Fruit fly (Drosophila melanogaster) whole organism, embryonic: ENCODE measurements around the gene dx.
A peak's percentile ranks its signal among the peaks of the same experiment; 100 is the strongest.

Experiments
- ATbp ChIP-seq: fragments of 200-800 bp; sonication (Bioruptor generic); optimal IDR thresholded peaks from 2 replicates; lab custom pipeline; 2017; ENCODE audit warnings: missing biosample characterization, mild to moderate bottlenecking, missing genetic modification characterization, missing genetic modification reagents
- Aef1 ChIP-seq: fragments of 200-800 bp; sonication (Bioruptor generic); IDR thresholded peaks from 3 replicates; pipeline ENCODE4 v1.3.6; 2022; ENCODE audit warnings: missing biosample characterization, missing genetic modification characterization
- CG10654 ChIP-seq: fragments of 200-800 bp; sonication (Bioruptor generic); optimal IDR thresholded peaks from 2 replicates; lab custom pipeline; 2016; ENCODE audit warnings: missing biosample characterization, missing genetic modification characterization
- CG12236 ChIP-seq: fragments of 200-800 bp; sonication (Bioruptor generic); optimal IDR thresholded peaks from 2 replicates; lab custom pipeline; 2016; ENCODE audit warnings: missing biosample characterization, missing genetic modification characterization
- CG15601 ChIP-seq: fragments of 200-800 bp; sonication (Bioruptor generic); optimal IDR thresholded peaks from 3 replicates; lab custom pipeline; 2019; ENCODE audit warnings: missing biosample characterization, mild to moderate bottlenecking, missing genetic modification characterization, moderate library complexity
- CG1647 ChIP-seq: fragments of 200-800 bp; sonication (Bioruptor generic); optimal IDR thresholded peaks from 3 replicates; lab custom pipeline; 2016; ENCODE audit warnings: missing biosample characterization, missing genetic modification characterization
- CG17328 ChIP-seq: fragments of 200-800 bp; sonication (Bioruptor generic); IDR thresholded peaks from 2 replicates; pipeline ENCODE4 v1.3.6; 2022; ENCODE audit warnings: missing biosample characterization, missing genetic modification characterization
- CG17385 ChIP-seq: fragments of 200-800 bp; sonication (Bioruptor generic); optimal IDR thresholded peaks from 3 replicates; lab custom pipeline; 2018; ENCODE audit warnings: missing biosample characterization, mild to moderate bottlenecking, missing genetic modification characterization
- CG18599 ChIP-seq: fragments of 200-800 bp; sonication (Bioruptor generic); optimal IDR thresholded peaks from 3 replicates; lab custom pipeline; 2017; ENCODE audit warnings: missing biosample characterization, missing genetic modification characterization, mild to moderate bottlenecking, moderate library complexity, missing genetic modification reagents
- CG18764 ChIP-seq: fragments of 200-800 bp; sonication (Bioruptor generic); optimal IDR thresholded peaks from 3 replicates; lab custom pipeline; 2016; ENCODE audit warnings: missing biosample characterization, missing genetic modification characterization
- CG30020 ChIP-seq: fragments of 200-800 bp; optimal IDR thresholded peaks from 2 replicates; lab custom pipeline; 2019; ENCODE audit warnings: missing biosample characterization, mild to moderate bottlenecking, missing genetic modification characterization, moderate library complexity
- CG3726 ChIP-seq: fragments of 200-800 bp; sonication (Bioruptor generic); IDR thresholded peaks from 3 replicates; pipeline ENCODE4, ENCODE4 v1.3.6; 2022; ENCODE audit warnings: missing biosample characterization, missing genetic modification characterization
- CG3838 ChIP-seq: fragments of 200-800 bp; sonication (Bioruptor generic); optimal IDR thresholded peaks from 3 replicates; lab custom pipeline; 2016; ENCODE audit warnings: missing biosample characterization, missing genetic modification characterization
- CG4730 ChIP-seq: fragments of 200-800 bp; sonication (Bioruptor generic); IDR thresholded peaks from 2 replicates; pipeline ENCODE4 v1.3.6; 2022; ENCODE audit warnings: missing biosample characterization, missing genetic modification characterization
- CG4854 ChIP-seq: fragments of 200-800 bp; sonication (Bioruptor generic); optimal IDR thresholded peaks from 2 replicates; lab custom pipeline; 2016; ENCODE audit warnings: missing biosample characterization, missing genetic modification characterization, inconsistent platforms
- CG6254 ChIP-seq: fragments of 200-800 bp; sonication (Bioruptor generic); optimal IDR thresholded peaks from 3 replicates; lab custom pipeline; 2017; ENCODE audit warnings: mild to moderate bottlenecking, missing biosample characterization, missing genetic modification reagents, missing genetic modification characterization
- CG8388 ChIP-seq: fragments of 200-800 bp; sonication (Bioruptor generic); optimal IDR thresholded peaks from 2 replicates; lab custom pipeline; 2019; ENCODE audit warnings: missing biosample characterization, mild to moderate bottlenecking, missing genetic modification characterization, moderate library complexity
- CG9215 ChIP-seq: fragments of 200-800 bp; sonication (Bioruptor generic); IDR thresholded peaks from 2 replicates; pipeline ENCODE4 v1.3.6; 2022; ENCODE audit warnings: missing biosample characterization, missing genetic modification characterization
- CHES-1-like ChIP-seq: fragments of 200-800 bp; sonication (Bioruptor generic); optimal IDR thresholded peaks from 2 replicates; lab custom pipeline; 2016; ENCODE audit warnings: missing biosample characterization, missing genetic modification characterization
- D19A ChIP-seq: fragments of 200-800 bp; optimal IDR thresholded peaks from 3 replicates; lab custom pipeline; 2019; ENCODE audit warnings: missing biosample characterization, mild to moderate bottlenecking, missing genetic modification characterization, moderate library complexity
- Drgx ChIP-seq: fragments of 200-800 bp; sonication (Bioruptor generic); IDR thresholded peaks from 2 replicates; pipeline ENCODE4 v1.3.6; 2022; ENCODE audit warnings: missing biosample characterization, missing genetic modification characterization
- Ets97D ChIP-seq: fragments of 200-800 bp; sonication (Bioruptor generic); optimal IDR thresholded peaks from 3 replicates; lab custom pipeline; 2016; ENCODE audit warnings: missing biosample characterization, missing genetic modification characterization
- Hr51 ChIP-seq, 2 experiments: fragments of 200-800 bp; sonication (Bioruptor generic); optimal IDR thresholded peaks; 2 replicates in 1 of 2; 3 replicates in 1 of 2; lab custom pipeline; 2016 to 2018; ENCODE audit warnings: missing biosample characterization in 2 of 2, missing genetic modification characterization in 2 of 2, mild to moderate bottlenecking in 1 of 2, moderate library complexity in 1 of 2
- Mrtf ChIP-seq: fragments of 200-800 bp; sonication (Bioruptor generic); IDR thresholded peaks from 3 replicates; pipeline ENCODE4 v1.3.6; 2022; ENCODE audit warnings: missing biosample characterization, missing genetic modification characterization
- Optix ChIP-seq: fragments of 200-800 bp; sonication (Bioruptor generic); IDR thresholded peaks from 3 replicates; pipeline ENCODE4 v1.3.6; 2022; ENCODE audit warnings: missing biosample characterization, missing genetic modification characterization
- Poxn ChIP-seq: fragments of 200-800 bp; sonication (Bioruptor generic); IDR thresholded peaks from 2 replicates; pipeline ENCODE4 v1.3.6; 2022; ENCODE audit warnings: missing biosample characterization, missing genetic modification characterization
- Rfx ChIP-seq: fragments of 200-800 bp; sonication (Bioruptor generic); IDR thresholded peaks from 2 replicates; pipeline ENCODE4 v1.3.6; 2022; ENCODE audit warnings: missing biosample characterization, missing genetic modification characterization
- Side ChIP-seq: fragments of 200-800 bp; sonication (Bioruptor generic); optimal IDR thresholded peaks from 2 replicates; lab custom pipeline; 2016; ENCODE audit warnings: missing biosample characterization, missing genetic modification characterization
- Sox100B ChIP-seq: fragments of 200-800 bp; sonication (Bioruptor generic); optimal IDR thresholded peaks from 3 replicates; lab custom pipeline; 2018; ENCODE audit warnings: missing biosample characterization, mild to moderate bottlenecking, missing genetic modification characterization
- Taf1 ChIP-seq: fragments of 200-800 bp; sonication (Bioruptor generic); IDR thresholded peaks from 2 replicates; pipeline ENCODE4 v1.3.6; 2022; ENCODE audit warnings: missing biosample characterization, missing genetic modification characterization
- al ChIP-seq: fragments of 200-800 bp; sonication (Bioruptor generic); IDR thresholded peaks from 2 replicates; pipeline ENCODE4 v1.3.6; 2022; ENCODE audit warnings: missing biosample characterization, missing genetic modification characterization
- cad ChIP-seq: fragments of >200 bp; optimal IDR thresholded peaks from 2 replicates; lab custom pipeline; 2017; ENCODE audit warnings: missing biosample characterization, missing genetic modification characterization
- ci ChIP-seq: fragments of 200-800 bp; sonication (Bioruptor generic); IDR thresholded peaks from 3 replicates; pipeline ENCODE4 v1.3.6; 2022; ENCODE audit warnings: missing biosample characterization, missing genetic modification characterization
- cwo ChIP-seq: fragments of 200-800 bp; sonication (Bioruptor generic); optimal IDR thresholded peaks from 3 replicates; lab custom pipeline; 2017; ENCODE audit warnings: missing biosample characterization, missing genetic modification characterization, mild to moderate bottlenecking, moderate library complexity, missing genetic modification reagents
- dimm ChIP-seq: fragments of 200-800 bp; sonication (Bioruptor generic); IDR thresholded peaks from 2 replicates; pipeline ENCODE4 v1.3.6; 2022; ENCODE audit warnings: missing biosample characterization, missing genetic modification characterization
- en ChIP-seq: fragments of 200-800 bp; sonication (Bioruptor generic); optimal IDR thresholded peaks from 2 replicates; lab custom pipeline; 2016; ENCODE audit warnings: missing biosample characterization, missing genetic modification characterization
- grau ChIP-seq: fragments of 200-800 bp; optimal IDR thresholded peaks from 3 replicates; lab custom pipeline; 2019; ENCODE audit warnings: missing biosample characterization, mild to moderate bottlenecking, missing genetic modification characterization, moderate library complexity
- hth ChIP-seq: fragments of >200 bp; optimal IDR thresholded peaks from 2 replicates; lab custom pipeline; 2017; ENCODE audit warnings: inconsistent platforms
- lab ChIP-seq: fragments of 200-800 bp; sonication (Bioruptor generic); optimal IDR thresholded peaks from 3 replicates; lab custom pipeline; 2017; ENCODE audit warnings: missing biosample characterization, missing genetic modification characterization, mild to moderate bottlenecking, moderate library complexity, missing genetic modification reagents
- mld ChIP-seq: fragments of 200-800 bp; sonication (Bioruptor generic); IDR thresholded peaks from 3 replicates; pipeline ENCODE4 v1.3.6; 2022; ENCODE audit warnings: missing biosample characterization, missing genetic modification characterization; ENCODE audit not compliant: partially characterized antibody
- odd ChIP-seq: fragments of 200-800 bp; sonication (Bioruptor generic); optimal IDR thresholded peaks from 2 replicates; lab custom pipeline; 2017; ENCODE audit warnings: missing biosample characterization, mild to moderate bottlenecking, missing genetic modification characterization
- phol ChIP-seq: fragments of 200-800 bp; sonication (Bioruptor generic); optimal IDR thresholded peaks from 3 replicates; lab custom pipeline; 2018; ENCODE audit warnings: missing biosample characterization, mild to moderate bottlenecking, missing genetic modification characterization, moderate library complexity
- psq ChIP-seq: fragments of 200-800 bp; sonication (Bioruptor generic); optimal IDR thresholded peaks from 2 replicates; lab custom pipeline; 2017; ENCODE audit warnings: missing biosample characterization, missing genetic modification characterization
- repo ChIP-seq: fragments of 200-800 bp; sonication (Bioruptor generic); optimal IDR thresholded peaks from 2 replicates; lab custom pipeline; 2016; ENCODE audit warnings: missing biosample characterization, missing genetic modification characterization
- seq ChIP-seq: fragments of 200-800 bp; sonication (Bioruptor generic); IDR thresholded peaks from 2 replicates; pipeline ENCODE4 v1.3.6; 2022; ENCODE audit warnings: missing biosample characterization, missing genetic modification characterization
- slp2 ChIP-seq: fragments of 200-800 bp; sonication (Bioruptor generic); optimal IDR thresholded peaks from 2 replicates; lab custom pipeline; 2016; ENCODE audit warnings: missing biosample characterization, missing genetic modification characterization
- sna ChIP-seq: fragments of 200-800 bp; sonication (Bioruptor generic); IDR thresholded peaks from 2 replicates; pipeline ENCODE4 v1.3.6; 2022; ENCODE audit warnings: missing biosample characterization, missing genetic modification characterization; ENCODE audit not compliant: partially characterized antibody
- sob ChIP-seq: fragments of 200-800 bp; sonication (Bioruptor generic); IDR thresholded peaks from 2 replicates; pipeline ENCODE4 v1.3.6; 2022; ENCODE audit warnings: missing biosample characterization, missing genetic modification characterization
- toy ChIP-seq: fragments of 200-800 bp; sonication (Bioruptor generic); IDR thresholded peaks from 2 replicates; pipeline ENCODE4 v1.3.6; 2022; ENCODE audit warnings: missing biosample characterization, missing genetic modification characterization
- ttk ChIP-seq: fragments of 200-800 bp; sonication (Bioruptor generic); IDR thresholded peaks from 2 replicates; pipeline ENCODE4 v2.1.2; 2022; ENCODE audit warnings: missing biosample characterization, missing genetic modification characterization
- wek ChIP-seq: fragments of 200-800 bp; sonication (Bioruptor generic); optimal IDR thresholded peaks from 3 replicates; lab custom pipeline; 2018; ENCODE audit warnings: missing biosample characterization, mild to moderate bottlenecking, missing genetic modification characterization, moderate library complexity
- zfh2 ChIP-seq: fragments of 200-800 bp; sonication (Bioruptor generic); optimal IDR thresholded peaks from 2 replicates; lab custom pipeline; 2016; ENCODE audit warnings: missing biosample characterization, missing genetic modification characterization

dx gene

dm6 chrX:6574488-6574887 is 40.7 kb downstream of the dx start (continued):
- TF ChIP-seq repo (GFP tag; lab: Kevin White, UChicago) (no peak), Mrtf (GFP tag; lab: Robert Waterston, UW) (no peak), Aef1 (GFP tag; lab: Robert Waterston, UW) (peak; percentile 12; the same call in 1 of the 3 replicates), CHES-1-like (GFP tag; lab: Kevin White, UChicago) (no peak), CG17328 (peak; percentile 28; the same call in 1 of the 2 replicates), sob (GFP tag; lab: Robert Waterston, UW) (no peak), lab (GFP tag; lab: Kevin White, UChicago) (peak; percentile 64), ci (GFP tag; lab: Robert Waterston, UW) (peak; percentile 62; the same call in 1 of the 3 replicates), Rfx (GFP tag; lab: Robert Waterston, UW) (peak; percentile 74), cwo (GFP tag; lab: Kevin White, UChicago) (peak; percentile 5), CG12236 (GFP tag; lab: Kevin White, UChicago) (no peak), dimm (GFP tag; lab: Robert Waterston, UW) (no peak), grau (tag; lab: Kevin White, UChicago) (peak; percentile 18), al (GFP tag; lab: Robert Waterston, UW) (0 out of 2 replicates have a peak, but pooled peaks have one; percentile 32), hth (lab: Kevin White, UChicago) (no peak), CG30020 (tag; lab: Kevin White, UChicago) (no peak), CG4730 (GFP tag; lab: Robert Waterston, UW) (peak; percentile 49), slp2 (no peak), Optix (GFP tag; lab: Robert Waterston, UW) (0 out of 3 replicates have a peak, but pooled peaks have one; percentile 31), D19A (tag; lab: Kevin White, UChicago) (no peak), cad (GFP tag; lab: Kevin White, UChicago) (no peak), CG3838 (GFP tag; lab: Kevin White, UChicago) (no peak), Ets97D (GFP tag; lab: Kevin White, UChicago) (no peak), CG17385 (GFP tag; lab: Kevin White, UChicago) (no peak), Side (GFP tag; lab: Kevin White, UChicago) (no peak), Drgx (GFP tag; lab: Robert Waterston, UW) (peak; percentile 47; the same call in 1 of the 2 replicates), CG15601 (no peak), CG9215 (GFP tag; lab: Robert Waterston, UW) (peak; percentile 22; the same call in 1 of the 2 replicates), CG6254 (no peak), CG1647 (GFP tag; lab: Kevin White, UChicago) (peak; percentile 22), phol (peak; percentile 22), CG18599 (GFP tag; lab: Kevin White, UChicago) (peak; percentile 34), CG18764 (GFP tag; lab: Kevin White, UChicago) (no peak), CG8388 (no peak), ATbp (GFP tag; lab: Kevin White, UChicago) (no peak), Taf1 (GFP tag; lab: Robert Waterston, UW) (no peak), seq (GFP tag; lab: Robert Waterston, UW) (no peak), CG4854 (GFP tag; lab: Kevin White, UChicago) (no peak), Hr51 (GFP tag; optimal IDR thresholded peaks at IDR 0.05; lab: Kevin White, UChicago) (peak in 1 of 2 experiments; percentile 34), en (GFP tag; lab: Kevin White, UChicago) (no peak), psq (GFP tag; lab: Kevin White, UChicago) (no peak), ttk (GFP tag; lab: Robert Waterston, UW) (0 out of 2 replicates have a peak, but pooled peaks have one; percentile 31), CG3726 (GFP tag; lab: Robert Waterston, UW) (no peak), zfh2 (no peak), wek (no peak), odd (GFP tag; lab: Kevin White, UChicago) (no peak), Sox100B (GFP tag; lab: Kevin White, UChicago) (no peak), sna (GFP tag; lab: Robert Waterston, UW) (no peak), CG10654 (GFP tag; lab: Kevin White, UChicago) (no peak), Poxn (GFP tag; lab: Robert Waterston, UW) (no peak), mld (GFP tag; lab: Robert Waterston, UW) (no peak), toy (GFP tag; lab: Robert Waterston, UW) (no peak)
